Fruit fly (Drosophila melanogaster) whole organism, embryonic: ENCODE results near the gene Dpy-30L1.

Experiments used
- CG1832 ChIP-seq: fragments of 200-800 bp; sonication (Bioruptor generic); optimal IDR thresholded peaks from 2 replicates; lab custom pipeline; 2017; ENCODE audit warnings: missing biosample characterization, mild to moderate bottlenecking, missing genetic modification characterization, inconsistent platforms
- CG34224 ChIP-seq: fragments of 200-800 bp; sonication (Bioruptor generic); IDR thresholded peaks from 3 replicates; pipeline ENCODE4 v1.3.6; 2022; ENCODE audit warnings: missing biosample characterization, missing genetic modification characterization; ENCODE audit not compliant: partially characterized antibody
- Doc2 ChIP-seq: fragments of 200-800 bp; sonication (Bioruptor generic); IDR thresholded peaks from 2 replicates; pipeline ENCODE4 v1.3.6; 2022; ENCODE audit warnings: missing biosample characterization, missing genetic modification characterization
- Hr39 ChIP-seq: fragments of >200 bp; optimal IDR thresholded peaks from 2 replicates; lab custom pipeline; 2017
- Hsf ChIP-seq: fragments of 200-800 bp; sonication (Bioruptor generic); optimal IDR thresholded peaks from 3 replicates; lab custom pipeline; 2016; ENCODE audit warnings: missing biosample characterization, missing genetic modification characterization
- ato ChIP-seq: fragments of 200-800 bp; sonication (Bioruptor generic); IDR thresholded peaks from 2 replicates; pipeline ENCODE4 v1.3.6; 2022; ENCODE audit warnings: missing biosample characterization, missing genetic modification characterization; ENCODE audit not compliant: partially characterized antibody
- cad ChIP-seq: fragments of >200 bp; optimal IDR thresholded peaks from 2 replicates; lab custom pipeline; 2017; ENCODE audit warnings: missing biosample characterization, missing genetic modification characterization
- cwo ChIP-seq: fragments of 200-800 bp; sonication (Bioruptor generic); optimal IDR thresholded peaks from 3 replicates; lab custom pipeline; 2017; ENCODE audit warnings: missing biosample characterization, missing genetic modification characterization, mild to moderate bottlenecking, moderate library complexity, missing genetic modification reagents
- usp ChIP-seq: fragments of >200 bp; optimal IDR thresholded peaks from 2 replicates; lab custom pipeline; 2017; ENCODE audit warnings: missing biosample characterization, missing genetic modification characterization
- zf30C ChIP-seq: fragments of 200-800 bp; sonication (Bioruptor generic); optimal IDR thresholded peaks from 3 replicates; lab custom pipeline; 2018; ENCODE audit warnings: missing biosample characterization, mild to moderate bottlenecking, missing genetic modification characterization

dm6 chr2L:10757038-10757685, 24.7 kb downstream of the Dpy-30L1 start:
- no peak for TF ChIP-seq cwo (GFP tag; lab: Kevin White, UChicago)
- no peak for TF ChIP-seq cad (GFP tag; lab: Kevin White, UChicago)
- TF ChIP-seq CG34224 (GFP tag; lab: Robert Waterston, UW): no peak
- TF ChIP-seq Hr39: no peak
- TF ChIP-seq usp: no peak
- no peak for TF ChIP-seq zf30C (GFP tag; lab: Kevin White, UChicago)
- no peak for TF ChIP-seq Hsf (GFP tag; lab: Kevin White, UChicago)
- TF ChIP-seq Doc2 (GFP tag; lab: Robert Waterston, UW): no peak
- no peak for TF ChIP-seq CG1832
- TF ChIP-seq ato (GFP tag; lab: Robert Waterston, UW): no peak
